Worm (Caenorhabditis elegans) whole organism, L2 larva: ENCODE data around the gene dpf-5.
A peak's percentile ranks its signal among the peaks of the same experiment; 100 is the strongest.

Source experiments
- C34F6.9 ChIP-seq: fragments of 150-350 bp; optimal IDR thresholded peaks from 2 replicates; lab custom pipeline; 2014; ENCODE audit warnings: missing biosample characterization, missing genetic modification characterization
- R02D3.7 ChIP-seq: fragments of 150-350 bp; optimal IDR thresholded peaks from 2 replicates; lab custom pipeline; 2014; ENCODE audit warnings: missing biosample characterization, missing genetic modification characterization
- Y55F3AM.14 ChIP-seq: fragments of 200-800 bp; sonication (Bioruptor generic); optimal IDR thresholded peaks from 2 replicates; lab custom pipeline; 2018; ENCODE audit warnings: mild to moderate bottlenecking, missing genetic modification characterization, missing compliant biosample characterization
- ZK546.5 ChIP-seq: sonication (generic microtip); optimal IDR thresholded peaks from 2 replicates; lab custom pipeline; 2017; ENCODE audit warnings: missing biosample characterization, missing genetic modification characterization
- alr-1 ChIP-seq: fragments of 150-350 bp; optimal IDR thresholded peaks from 2 replicates; lab custom pipeline; 2014; ENCODE audit warnings: missing biosample characterization, missing genetic modification characterization
- aly-2 ChIP-seq: fragments of 150-350 bp; optimal IDR thresholded peaks from 2 replicates; lab custom pipeline; 2014; ENCODE audit warnings: missing biosample characterization, missing genetic modification characterization
- ama-1 ChIP-seq: fragments of 150-350 bp; optimal IDR thresholded peaks from 2 replicates; lab custom pipeline; 2018; ENCODE audit warnings: inconsistent platforms
- blmp-1 ChIP-seq: sonication (generic microtip); optimal IDR thresholded peaks from 2 replicates; lab custom pipeline; 2017; ENCODE audit warnings: missing genetic modification characterization, mild to moderate bottlenecking, missing compliant biosample characterization, antibody characterized with exemption, moderate library complexity; ENCODE audit not compliant: insufficient read depth
- ceh-16 ChIP-seq: fragments of 150-350 bp; optimal IDR thresholded peaks from 2 replicates; lab custom pipeline; 2014; ENCODE audit warnings: missing biosample characterization, missing genetic modification characterization
- ceh-82 ChIP-seq: fragments of 150-350 bp; optimal IDR thresholded peaks from 2 replicates; lab custom pipeline; 2014; ENCODE audit warnings: missing biosample characterization, missing genetic modification characterization
- crh-2 ChIP-seq: sonication (generic microtip); optimal IDR thresholded peaks from 2 replicates; lab custom pipeline; 2017; ENCODE audit warnings: missing biosample characterization, missing genetic modification characterization
- dmd-4 ChIP-seq: sonication (generic microtip); optimal IDR thresholded peaks from 2 replicates; lab custom pipeline; 2017; ENCODE audit warnings: missing biosample characterization, missing genetic modification characterization
- egl-27 ChIP-seq: sonication (generic microtip); optimal IDR thresholded peaks from 3 replicates; lab custom pipeline; 2017; ENCODE audit warnings: missing biosample characterization, missing genetic modification reagents, missing genetic modification characterization
- elt-1 ChIP-seq: fragments of 150-350 bp; optimal IDR thresholded peaks from 2 replicates; lab custom pipeline; 2014; ENCODE audit warnings: missing biosample characterization, missing genetic modification characterization
- elt-3 ChIP-seq: sonication (generic microtip); optimal IDR thresholded peaks from 2 replicates; lab custom pipeline; 2017; ENCODE audit warnings: missing biosample characterization, missing genetic modification characterization
- fos-1 ChIP-seq: fragments of 150-350 bp; optimal IDR thresholded peaks from 2 replicates; lab custom pipeline; 2014; ENCODE audit warnings: missing biosample characterization, missing genetic modification characterization
- gmeb-1 ChIP-seq: fragments of 150-350 bp; optimal IDR thresholded peaks from 2 replicates; lab custom pipeline; 2014; ENCODE audit warnings: missing biosample characterization, missing genetic modification characterization
- lin-11 ChIP-seq: fragments of 150-350 bp; sonication (generic microtip); optimal IDR thresholded peaks from 2 replicates; lab custom pipeline; 2014; ENCODE audit warnings: missing biosample characterization, missing genetic modification characterization, inconsistent platforms, mixed read lengths
- lin-13 ChIP-seq: fragments of 150-350 bp; optimal IDR thresholded peaks from 2 replicates; lab custom pipeline; 2014; ENCODE audit warnings: missing biosample characterization, missing genetic modification reagents, missing genetic modification characterization
- lin-39 ChIP-seq: fragments of 150-350 bp; optimal IDR thresholded peaks from 2 replicates; lab custom pipeline; 2014; ENCODE audit warnings: missing biosample characterization, missing genetic modification reagents, missing genetic modification characterization
- lsy-2 ChIP-seq, 2 experiments: fragments of 150-350 bp in 1 of 2; sonication (generic microtip) in 1 of 2; optimal IDR thresholded peaks; 2 replicates each; lab custom pipeline; 2014 to 2017; ENCODE audit warnings: missing biosample characterization in 2 of 2, missing genetic modification characterization in 2 of 2
- mab-5 ChIP-seq: fragments of 150-350 bp; optimal IDR thresholded peaks from 2 replicates; lab custom pipeline; 2014; ENCODE audit warnings: missing biosample characterization, missing genetic modification characterization
- mbf-1 ChIP-seq: sonication (generic microtip); optimal IDR thresholded peaks from 2 replicates; lab custom pipeline; 2017; ENCODE audit warnings: missing biosample characterization, missing genetic modification characterization
- mdl-1 ChIP-seq, 2 experiments: fragments of 150-350 bp in 1 of 2; sonication (generic microtip) in 1 of 2; optimal IDR thresholded peaks; 2 replicates each; lab custom pipeline; 2017; ENCODE audit warnings: missing biosample characterization in 2 of 2, missing genetic modification characterization in 2 of 2
- nhr-10 ChIP-seq: sonication (generic microtip); optimal IDR thresholded peaks from 2 replicates; lab custom pipeline; 2017; ENCODE audit warnings: missing biosample characterization, missing genetic modification characterization
- nhr-11 ChIP-seq: fragments of 150-350 bp; optimal IDR thresholded peaks from 2 replicates; lab custom pipeline; 2014; ENCODE audit warnings: missing biosample characterization, missing genetic modification characterization
- nhr-12 ChIP-seq: fragments of 150-350 bp; optimal IDR thresholded peaks from 2 replicates; lab custom pipeline; 2014; ENCODE audit warnings: missing biosample characterization, missing genetic modification characterization
- nhr-21 ChIP-seq: fragments of 150-350 bp; optimal IDR thresholded peaks from 2 replicates; lab custom pipeline; 2014; ENCODE audit warnings: missing biosample characterization, missing genetic modification characterization
- nhr-23 ChIP-seq: fragments of 150-350 bp; optimal IDR thresholded peaks from 2 replicates; lab custom pipeline; 2014; ENCODE audit warnings: missing biosample characterization, missing genetic modification reagents, missing genetic modification characterization
- nhr-237 ChIP-seq: fragments of 150-350 bp; optimal IDR thresholded peaks from 2 replicates; lab custom pipeline; 2014; ENCODE audit warnings: missing biosample characterization, missing genetic modification characterization
- nhr-25 ChIP-seq: fragments of 150-350 bp; sonication (generic microtip); optimal IDR thresholded peaks from 3 replicates; lab custom pipeline; 2014; ENCODE audit warnings: missing biosample characterization, missing genetic modification characterization
- nhr-6 ChIP-seq: fragments of 150-350 bp; optimal IDR thresholded peaks from 2 replicates; lab custom pipeline; 2014; ENCODE audit warnings: missing biosample characterization, missing genetic modification characterization
- nhr-77 ChIP-seq: fragments of 150-350 bp; optimal IDR thresholded peaks from 2 replicates; lab custom pipeline; 2014; ENCODE audit warnings: missing biosample characterization, missing genetic modification characterization
- peb-1 ChIP-seq: fragments of 150-350 bp; optimal IDR thresholded peaks from 2 replicates; lab custom pipeline; 2014; ENCODE audit warnings: missing biosample characterization, missing genetic modification characterization
- sem-4 ChIP-seq: fragments of 150-350 bp; optimal IDR thresholded peaks from 2 replicates; lab custom pipeline; 2014; ENCODE audit warnings: missing biosample characterization, missing genetic modification reagents, missing genetic modification characterization
- skn-1 ChIP-seq: sonication (generic microtip); optimal IDR thresholded peaks from 2 replicates; lab custom pipeline; 2017; ENCODE audit warnings: missing biosample characterization, missing genetic modification characterization
- sma-3 ChIP-seq: sonication (generic microtip); optimal IDR thresholded peaks from 2 replicates; lab custom pipeline; 2016; ENCODE audit warnings: missing genetic modification reagents, missing genetic modification characterization, missing compliant biosample characterization
- sma-9 ChIP-seq, 2 experiments: fragments of 150-350 bp in 1 of 2; sonication (generic microtip) in 1 of 2; optimal IDR thresholded peaks; 2 replicates each; lab custom pipeline; 2014 to 2016; ENCODE audit warnings: missing genetic modification characterization in 2 of 2, mild to moderate bottlenecking in 1 of 2, missing biosample characterization in 1 of 2, missing compliant biosample characterization in 1 of 2, missing genetic modification reagents in 1 of 2, moderate library complexity in 1 of 2
- snpc-4 ChIP-seq: fragments of 150-350 bp; optimal IDR thresholded peaks from 2 replicates; lab custom pipeline; 2014; ENCODE audit warnings: missing biosample characterization, missing genetic modification characterization
- unc-39 ChIP-seq: fragments of 150-350 bp; optimal IDR thresholded peaks from 2 replicates; lab custom pipeline; 2014; ENCODE audit warnings: missing biosample characterization, missing genetic modification characterization
- unc-55 ChIP-seq: fragments of 150-350 bp; sonication (generic microtip); optimal IDR thresholded peaks from 3 replicates; lab custom pipeline; 2014; ENCODE audit warnings: missing biosample characterization, missing genetic modification reagents, missing genetic modification characterization
- unc-62 ChIP-seq: fragments of 150-350 bp; optimal IDR thresholded peaks from 2 replicates; lab custom pipeline; 2014; ENCODE audit warnings: missing biosample characterization, missing genetic modification reagents, missing genetic modification characterization
- zag-1 ChIP-seq: fragments of 150-350 bp; optimal IDR thresholded peaks from 2 replicates; lab custom pipeline; 2014; ENCODE audit warnings: missing biosample characterization, missing genetic modification characterization
- ztf-1 ChIP-seq: fragments of 200-800 bp; sonication (Bioruptor generic); conservative IDR thresholded peaks from 2 replicates; pipeline ENCODE4 v1.3.6; 2022; ENCODE audit warnings: missing genetic modification characterization, missing compliant biosample characterization
- ztf-11 ChIP-seq: sonication (generic microtip); optimal IDR thresholded peaks from 2 replicates; lab custom pipeline; 2017; ENCODE audit warnings: missing biosample characterization, missing genetic modification characterization
- ztf-4 ChIP-seq: fragments of 150-350 bp; optimal IDR thresholded peaks from 2 replicates; lab custom pipeline; 2014; ENCODE audit warnings: missing biosample characterization, missing genetic modification characterization

Gene dpf-5

DNA sequence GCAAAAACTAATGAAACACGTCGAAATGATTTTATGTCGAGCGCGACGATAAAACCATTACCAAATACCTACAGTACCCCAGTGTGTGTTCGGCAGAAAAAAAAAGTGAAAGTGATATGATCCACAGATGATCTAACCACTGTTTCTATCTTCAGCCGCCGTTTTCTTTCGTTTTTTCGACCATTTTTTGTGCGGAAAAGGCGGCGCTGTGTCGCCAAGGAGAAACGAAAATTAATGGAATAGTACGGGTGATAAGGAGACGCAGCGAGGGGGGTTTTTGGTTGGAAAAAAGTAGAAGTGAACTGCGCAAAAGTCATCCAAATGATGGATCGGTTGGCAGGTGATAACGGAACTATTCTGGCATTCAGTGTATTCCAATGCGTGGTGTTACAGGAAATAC is 11.3 kb downstream of the dpf-5 start:
- TF ChIP-seq nhr-11 (tag; lab: Kevin White, UChicago) (no peak), ztf-1 (GFP tag; lab: Robert Waterston, UW) (no peak), zag-1 (no peak), Y55F3AM.14 (GFP tag; lab: Kevin White, UChicago) (no peak), aly-2 (no peak), lsy-2 (tag; optimal IDR thresholded peaks at IDR 0.05; lab: Kevin White, UChicago) (no peak), crh-2 (tag; lab: Kevin White, UChicago) (no peak), dmd-4 (tag; lab: Kevin White, UChicago) (no peak), unc-39 (tag; lab: Kevin White, UChicago) (no peak), ztf-4 (tag; lab: Kevin White, UChicago) (no peak), elt-1 (no peak), nhr-10 (no peak), unc-62 (GFP tag; lab: Kevin White, UChicago) (no peak), mbf-1 (tag; lab: Kevin White, UChicago) (no peak), blmp-1 (tag; lab: Kevin White, UChicago) (no peak), egl-27 (tag; lab: Kevin White, UChicago) (no peak), sem-4 (tag; lab: Kevin White, UChicago) (no peak), fos-1 (tag; lab: Kevin White, UChicago) (no peak), elt-3 (tag; lab: Kevin White, UChicago) (no peak)

DNA sequence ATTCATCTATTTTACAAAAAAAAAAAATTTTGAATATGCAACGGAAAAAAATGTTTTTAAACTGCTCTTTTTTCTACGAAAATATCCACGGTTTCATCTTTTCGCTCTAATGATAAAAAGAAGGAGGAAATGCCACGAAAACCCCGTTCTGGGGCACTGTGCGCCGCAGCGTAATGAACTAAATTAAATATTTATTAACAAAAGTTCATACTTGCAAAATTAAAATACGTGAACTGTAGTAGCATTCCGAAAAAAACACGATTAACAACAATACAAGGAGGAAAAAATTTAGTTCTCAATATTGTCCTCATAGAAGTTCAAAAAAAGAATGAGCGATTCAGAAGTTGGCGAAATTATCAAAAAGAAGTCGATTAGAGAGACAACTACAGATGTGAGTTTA is 16.9 kb downstream of the dpf-5 start, which contains the start of gene R11E3.1:
Gene R11E3.1 (plus strand): TSS at position 301 of the 400 bp plus-strand sequence.
- TF ChIP-seq unc-62 (GFP tag; lab: Kevin White, UChicago) (no peak), elt-3 (tag; lab: Kevin White, UChicago) (no peak), ZK546.5 (no peak), sem-4 (tag; lab: Kevin White, UChicago) (no peak), nhr-21 (tag; lab: Kevin White, UChicago) (no peak), mbf-1 (tag; lab: Kevin White, UChicago) (no peak), unc-55 (GFP tag; lab: Kevin White, UChicago) (no peak), dmd-4 (tag; lab: Kevin White, UChicago) (no peak), nhr-10 (no peak), lsy-2 (tag; optimal IDR thresholded peaks at IDR 0.05; lab: Kevin White, UChicago) (no peak)

DNA sequence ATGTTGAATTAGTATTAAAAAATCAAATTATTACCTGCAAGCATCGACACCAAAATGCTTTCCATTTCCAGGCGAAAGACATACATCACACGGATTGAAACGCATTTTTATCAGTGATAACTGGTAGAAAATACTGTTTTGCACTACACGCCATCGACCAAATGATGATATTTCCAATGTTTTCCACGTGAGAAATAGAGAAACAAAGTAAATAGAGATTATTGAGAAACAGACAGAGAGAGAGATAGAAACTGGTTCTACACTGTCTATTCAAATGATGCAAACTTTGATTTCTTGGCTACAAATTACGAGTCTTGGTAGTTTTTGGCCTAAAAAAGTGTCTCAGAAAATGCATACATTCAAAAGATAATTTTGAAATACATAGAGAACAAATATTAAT is 18.1 kb downstream of the dpf-5 start, which contains the start of gene nhr-104:
Gene nhr-104 (minus strand): TSS at position 361 of the 400 bp plus-strand sequence.
- TF ChIP-seq Y55F3AM.14 (GFP tag; lab: Kevin White, UChicago) (no peak), sma-9 (GFP tag; optimal IDR thresholded peaks at IDR 0.05; lab: Kevin White, UChicago) (peak; percentile 74), sma-9 (tag; optimal IDR thresholded peaks at IDR 0.05; lab: Kevin White, UChicago) (no peak), elt-1 (no peak), nhr-23 (tag; lab: Kevin White, UChicago) (no peak), crh-2 (tag; lab: Kevin White, UChicago) (peak; percentile 68), nhr-25 (peak; percentile 60), lin-13 (no peak), unc-62 (GFP tag; lab: Kevin White, UChicago) (no peak), nhr-6 (tag; lab: Kevin White, UChicago) (no peak), aly-2 (no peak), alr-1 (tag; lab: Kevin White, UChicago) (no peak), unc-39 (tag; lab: Kevin White, UChicago) (no peak), ZK546.5 (no peak), nhr-11 (tag; lab: Kevin White, UChicago) (no peak), unc-55 (GFP tag; lab: Kevin White, UChicago) (no peak), lin-11 (tag; lab: Kevin White, UChicago) (no peak), peb-1 (tag; lab: Kevin White, UChicago) (no peak), ztf-11 (tag; lab: Kevin White, UChicago) (no peak), nhr-12 (tag; lab: Kevin White, UChicago) (no peak), R02D3.7 (tag; lab: Kevin White, UChicago) (no peak), mab-5 (tag; lab: Kevin White, UChicago) (no peak), nhr-77 (tag; lab: Kevin White, UChicago) (no peak), snpc-4 (tag; lab: Kevin White, UChicago) (no peak), ceh-16 (tag; lab: Kevin White, UChicago) (no peak), sem-4 (tag; lab: Kevin White, UChicago) (no peak), ztf-1 (GFP tag; lab: Robert Waterston, UW) (no peak), dmd-4 (tag; lab: Kevin White, UChicago) (no peak), blmp-1 (tag; lab: Kevin White, UChicago) (peak; percentile 5), zag-1 (no peak), elt-3 (tag; lab: Kevin White, UChicago) (no peak), nhr-10 (no peak), ceh-82 (tag; lab: Kevin White, UChicago) (no peak), nhr-21 (tag; lab: Kevin White, UChicago) (peak; percentile 38), ama-1 (lab: Kevin White, UChicago) (no peak), mbf-1 (tag; lab: Kevin White, UChicago) (no peak), sma-3 (GFP tag; lab: Kevin White, UChicago) (peak; percentile 59), lsy-2 (tag; optimal IDR thresholded peaks at IDR 0.05; lab: Kevin White, UChicago) (peak in 1 of 2 experiments; percentile 56), C34F6.9 (tag; lab: Kevin White, UChicago) (peak; percentile 47), nhr-237 (tag; lab: Kevin White, UChicago) (no peak), gmeb-1 (tag; lab: Kevin White, UChicago) (peak; percentile 54), skn-1 (tag; lab: Kevin White, UChicago) (peak; percentile 78), lin-39 (tag; lab: Kevin White, UChicago) (no peak), ztf-4 (tag; lab: Kevin White, UChicago) (no peak), mdl-1 (tag; optimal IDR thresholded peaks at IDR 0.05; lab: Kevin White, UChicago) (peak in 1 of 2 experiments; percentile 36)
